Fruit fly (Drosophila melanogaster): ENCODE measurements around the gene brv1.

dm6 chr3L:19444092-19444491 is 42.2 kb downstream of the brv1 start:
- no peak for TF ChIP-seq Deaf1 (tag; optimal IDR thresholded peaks at IDR 0.05)
- no peak for TF ChIP-seq CG4820 (GFP tag; optimal IDR thresholded peaks at IDR 0.05)
- TF ChIP-seq CG3995 (GFP tag; optimal IDR thresholded peaks at IDR 0.05) = no peak
- TF ChIP-seq so (GFP tag; IDR thresholded peaks at IDR 0.05) = no peak

All from whole organism, embryonic.